Worm (Caenorhabditis elegans) whole organism, young adult: ENCODE results near the gene srr-1.

Experiments
- ets-4 ChIP-seq: fragments of 200-800 bp; sonication (Bioruptor generic); optimal IDR thresholded peaks from 2 replicates; lab custom pipeline; 2018; ENCODE audit warnings: mild to moderate bottlenecking, missing genetic modification characterization, missing compliant biosample characterization
- madf-3 ChIP-seq: fragments of 200-800 bp; sonication (Bioruptor generic); IDR thresholded peaks from 2 replicates; pipeline ENCODE4 v1.3.6; 2022; ENCODE audit warnings: missing genetic modification reagents, missing genetic modification characterization, missing compliant biosample characterization
- snpc-4 ChIP-seq, 5 experiments: fragments of 150-350 bp in 1 of 5; sonication (generic microtip) in 4 of 5; optimal IDR thresholded peaks; 2 replicates each; lab custom pipeline; 2014 to 2018; ENCODE audit warnings: missing genetic modification characterization in 5 of 5, missing biosample characterization in 3 of 5, antibody characterized with exemption in 2 of 5, mild to moderate bottlenecking in 2 of 5, missing compliant biosample characterization in 2 of 5, missing genotype in 2 of 5, moderate library complexity in 2 of 5, missing genetic modification reagents in 1 of 5

ce11 chrV:13043195-13043762, 10.3 kb downstream of the srr-1 start, which contains the start of gene lap-2:
- peak; percentile 64 for TF ChIP-seq ets-4 (GFP tag; lab: Kevin White, UChicago)
- no peak for TF ChIP-seq snpc-4 (GFP tag; optimal IDR thresholded peaks at IDR 0.05; lab: Kevin White, UChicago)
- TF ChIP-seq snpc-4 (tag; optimal IDR thresholded peaks at IDR 0.05; lab: Kevin White, UChicago) = peak in 1 of 4 experiments; percentile 26
- no peak for TF ChIP-seq madf-3
